Worm (Caenorhabditis elegans): ENCODE data around the gene skih-2.

ce11 chrIV:11094052-11094451, 48.1 kb downstream of the skih-2 start:
- TF ChIP-seq mbf-1 (tag; optimal IDR thresholded peaks at IDR 0.05) (no peak), nhr-21 (tag; optimal IDR thresholded peaks at IDR 0.05) (no peak), unc-39 (tag; optimal IDR thresholded peaks at IDR 0.05) (no peak)
